Worm (Caenorhabditis elegans): ENCODE measurements around the gene K03A11.4.

ce11 chrX:13091199-13091598, 13.2 kb downstream of the K03A11.4 start:
- TF ChIP-seq nhr-11 (tag; optimal IDR thresholded peaks at IDR 0.05) (no peak), hlh-8 (tag; optimal IDR thresholded peaks at IDR 0.05) (no peak), che-1 (tag; optimal IDR thresholded peaks at IDR 0.05) (no peak), hlh-30 (tag; optimal IDR thresholded peaks at IDR 0.05; ENCODE audit: insufficient read depth) (no peak), dve-1 (tag; optimal IDR thresholded peaks at IDR 0.05) (no peak), madf-2 (tag; optimal IDR thresholded peaks at IDR 0.05) (no peak), gmeb-2 (tag; optimal IDR thresholded peaks at IDR 0.05) (no peak), rnt-1 (tag; optimal IDR thresholded peaks at IDR 0.05) (no peak)
